Worm (Caenorhabditis elegans) whole organism, mixed stage, embryonic: Measurements from ENCODE around the gene phy-2.

ENCODE experiments used
- M03D4.4 ChIP-seq: sonication (generic microtip); optimal IDR thresholded peaks from 2 replicates; lab custom pipeline; 2017; ENCODE audit warnings: mild to moderate bottlenecking, missing genetic modification characterization, missing compliant biosample characterization
- bed-3 ChIP-seq: fragments of 200-800 bp; sonication (Bioruptor generic); optimal IDR thresholded peaks from 3 replicates; lab custom pipeline; 2018; ENCODE audit warnings: mild to moderate bottlenecking, missing genetic modification characterization, moderate library complexity, missing compliant biosample characterization
- blmp-1 ChIP-seq: fragments of 150-350 bp; optimal IDR thresholded peaks from 2 replicates; lab custom pipeline; 2014; ENCODE audit warnings: missing biosample characterization, missing genetic modification characterization
- ceh-39 ChIP-seq: fragments of 150-350 bp; optimal IDR thresholded peaks from 2 replicates; lab custom pipeline; 2014; ENCODE audit warnings: missing biosample characterization, missing genetic modification characterization
- ceh-43 ChIP-seq: fragments of 200-800 bp; sonication (Bioruptor generic); optimal IDR thresholded peaks from 2 replicates; lab custom pipeline; 2018; ENCODE audit warnings: mild to moderate bottlenecking, missing genetic modification characterization, moderate library complexity, missing compliant biosample characterization
- ceh-83 ChIP-seq: fragments of 200-800 bp; sonication (Bioruptor generic); optimal IDR thresholded peaks from 2 replicates; lab custom pipeline; 2018; ENCODE audit warnings: mild to moderate bottlenecking, missing genetic modification characterization, missing compliant biosample characterization
- ces-1 ChIP-seq: fragments of 150-350 bp; optimal IDR thresholded peaks from 2 replicates; lab custom pipeline; 2014; ENCODE audit warnings: missing biosample characterization, missing genetic modification reagents, missing genetic modification characterization
- cnd-1 ChIP-seq: fragments of 200-800 bp; sonication (Bioruptor generic); optimal IDR thresholded peaks from 2 replicates; lab custom pipeline; 2018; ENCODE audit warnings: mild to moderate bottlenecking, missing genetic modification characterization, missing compliant biosample characterization
- drap-1 ChIP-seq: fragments of 200-800 bp; sonication (Bioruptor generic); optimal IDR thresholded peaks from 3 replicates; lab custom pipeline; 2018; ENCODE audit warnings: mild to moderate bottlenecking, missing genetic modification characterization, missing compliant biosample characterization
- elt-1 ChIP-seq: sonication (generic microtip); optimal IDR thresholded peaks from 2 replicates; lab custom pipeline; 2017; ENCODE audit warnings: missing genetic modification characterization, mild to moderate bottlenecking, missing compliant biosample characterization, antibody characterized with exemption, moderate library complexity, borderline replicate concordance; ENCODE audit not compliant: insufficient read depth
- elt-3 ChIP-seq: fragments of 150-350 bp; optimal IDR thresholded peaks from 2 replicates; lab custom pipeline; 2014; ENCODE audit warnings: missing biosample characterization, missing genetic modification characterization
- flh-1 ChIP-seq: fragments of 200-800 bp; sonication (Bioruptor generic); optimal IDR thresholded peaks from 2 replicates; lab custom pipeline; 2018; ENCODE audit warnings: mild to moderate bottlenecking, missing genetic modification characterization, moderate library complexity, missing compliant biosample characterization
- ham-2 ChIP-seq: fragments of 200-800 bp; sonication (Bioruptor generic); optimal IDR thresholded peaks from 2 replicates; lab custom pipeline; 2018; ENCODE audit warnings: mild to moderate bottlenecking, missing genetic modification characterization, missing compliant biosample characterization
- hlh-1 ChIP-seq: fragments of 150-350 bp; optimal IDR thresholded peaks from 2 replicates; lab custom pipeline; 2014; ENCODE audit warnings: missing biosample characterization, missing genetic modification reagents, missing genetic modification characterization
- lin-13 ChIP-seq: fragments of 150-350 bp; optimal IDR thresholded peaks from 2 replicates; lab custom pipeline; 2014; ENCODE audit warnings: missing biosample characterization, missing genetic modification characterization
- lin-32 ChIP-seq: fragments of 200-800 bp; sonication (Bioruptor generic); optimal IDR thresholded peaks from 2 replicates; lab custom pipeline; 2018; ENCODE audit warnings: mild to moderate bottlenecking, missing genetic modification characterization, missing compliant biosample characterization
- lsy-2 ChIP-seq: fragments of 150-350 bp; optimal IDR thresholded peaks from 2 replicates; lab custom pipeline; 2014; ENCODE audit warnings: missing biosample characterization, missing genetic modification characterization
- mab-5 ChIP-seq: fragments of 150-350 bp; optimal IDR thresholded peaks from 2 replicates; lab custom pipeline; 2014; ENCODE audit warnings: missing biosample characterization, missing genetic modification characterization
- mep-1 ChIP-seq: fragments of 150-350 bp; optimal IDR thresholded peaks from 2 replicates; lab custom pipeline; 2017; ENCODE audit warnings: missing biosample characterization, missing genetic modification reagents, missing genetic modification characterization, inconsistent platforms
- mls-2 ChIP-seq: sonication (generic microtip); optimal IDR thresholded peaks from 2 replicates; lab custom pipeline; 2016; ENCODE audit warnings: mild to moderate bottlenecking, missing genetic modification characterization, moderate library complexity, missing compliant biosample characterization
- nhr-12 ChIP-seq: fragments of 150-350 bp; optimal IDR thresholded peaks from 2 replicates; lab custom pipeline; 2014; ENCODE audit warnings: missing biosample characterization, missing genetic modification characterization
- nhr-2 ChIP-seq: fragments of 150-350 bp; optimal IDR thresholded peaks from 2 replicates; lab custom pipeline; 2014; ENCODE audit warnings: missing biosample characterization, missing genetic modification characterization
- nhr-237 ChIP-seq: fragments of 150-350 bp; optimal IDR thresholded peaks from 2 replicates; lab custom pipeline; 2014; ENCODE audit warnings: missing biosample characterization, missing genetic modification characterization
- nhr-28 ChIP-seq: fragments of 150-350 bp; optimal IDR thresholded peaks from 2 replicates; lab custom pipeline; 2014; ENCODE audit warnings: missing biosample characterization, missing genetic modification characterization
- nhr-76 ChIP-seq: sonication (generic microtip); optimal IDR thresholded peaks from 2 replicates; lab custom pipeline; 2017; ENCODE audit warnings: missing biosample characterization, missing genetic modification characterization
- pha-4 ChIP-seq: fragments of 150-350 bp; optimal IDR thresholded peaks from 2 replicates; lab custom pipeline; 2018; ENCODE audit warnings: missing biosample characterization, missing genetic modification reagents, missing genetic modification characterization
- sem-2 ChIP-seq: fragments of 200-800 bp; sonication (Bioruptor generic); optimal IDR thresholded peaks from 2 replicates; lab custom pipeline; 2018; ENCODE audit warnings: mild to moderate bottlenecking, missing genetic modification characterization, missing compliant biosample characterization
- snpc-4 ChIP-seq: fragments of 150-350 bp; optimal IDR thresholded peaks from 2 replicates; lab custom pipeline; 2014; ENCODE audit warnings: missing biosample characterization, missing genetic modification characterization
- sptf-1 ChIP-seq: sonication (generic microtip); optimal IDR thresholded peaks from 2 replicates; lab custom pipeline; 2017; ENCODE audit warnings: mild to moderate bottlenecking, missing genetic modification characterization, moderate library complexity, missing compliant biosample characterization
- tbx-8 ChIP-seq: fragments of 200-800 bp; sonication (Bioruptor generic); optimal IDR thresholded peaks from 2 replicates; lab custom pipeline; 2018; ENCODE audit warnings: mild to moderate bottlenecking, missing genetic modification characterization, moderate library complexity, missing compliant biosample characterization
- unc-120 ChIP-seq: sonication (generic microtip); optimal IDR thresholded peaks from 2 replicates; lab custom pipeline; 2017; ENCODE audit warnings: missing genetic modification characterization, missing compliant biosample characterization; ENCODE audit not compliant: poor library complexity, severe bottlenecking
- unc-39 ChIP-seq: fragments of 150-350 bp; optimal IDR thresholded peaks from 2 replicates; lab custom pipeline; 2014; ENCODE audit warnings: missing biosample characterization, missing genetic modification characterization
- unc-62 ChIP-seq: fragments of 150-350 bp; optimal IDR thresholded peaks from 2 replicates; lab custom pipeline; 2014; ENCODE audit warnings: missing biosample characterization, missing genetic modification reagents, missing genetic modification characterization
- zip-8 ChIP-seq: fragments of 150-350 bp; optimal IDR thresholded peaks from 2 replicates; lab custom pipeline; 2014; ENCODE audit warnings: missing biosample characterization, missing genetic modification characterization
- ztf-11 ChIP-seq: fragments of 150-350 bp; optimal IDR thresholded peaks from 2 replicates; lab custom pipeline; 2014; ENCODE audit warnings: missing biosample characterization, missing genetic modification characterization

phy-2 gene

DNA sequence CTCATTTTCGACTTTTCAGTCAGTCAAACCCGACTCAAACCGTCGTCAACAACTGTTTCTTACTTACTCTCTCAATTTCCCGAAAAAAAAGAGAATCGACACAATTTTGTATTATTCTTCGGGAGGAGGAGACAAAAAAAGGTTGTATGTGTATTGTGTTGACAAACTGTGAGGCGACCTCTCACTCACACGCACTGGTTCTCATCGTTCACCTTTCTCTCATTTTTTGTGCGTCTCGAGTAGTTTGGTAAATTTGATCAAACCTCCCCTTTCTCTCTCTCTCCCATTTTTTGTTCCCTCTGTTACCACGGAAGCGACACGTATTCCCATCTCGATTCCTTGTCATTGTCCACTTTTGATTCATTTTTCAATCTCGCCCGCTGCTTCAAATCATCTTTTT lies 17.0 kb downstream of the phy-2 start:
- TF ChIP-seq nhr-2 (no peak), nhr-28 (no peak), lsy-2 (tag; lab: Kevin White, UChicago) (no peak), bed-3 (no peak), ztf-11 (tag; lab: Kevin White, UChicago) (no peak), mab-5 (tag; lab: Kevin White, UChicago) (no peak), ceh-39 (no peak), cnd-1 (no peak), nhr-237 (tag; lab: Kevin White, UChicago) (no peak)

DNA sequence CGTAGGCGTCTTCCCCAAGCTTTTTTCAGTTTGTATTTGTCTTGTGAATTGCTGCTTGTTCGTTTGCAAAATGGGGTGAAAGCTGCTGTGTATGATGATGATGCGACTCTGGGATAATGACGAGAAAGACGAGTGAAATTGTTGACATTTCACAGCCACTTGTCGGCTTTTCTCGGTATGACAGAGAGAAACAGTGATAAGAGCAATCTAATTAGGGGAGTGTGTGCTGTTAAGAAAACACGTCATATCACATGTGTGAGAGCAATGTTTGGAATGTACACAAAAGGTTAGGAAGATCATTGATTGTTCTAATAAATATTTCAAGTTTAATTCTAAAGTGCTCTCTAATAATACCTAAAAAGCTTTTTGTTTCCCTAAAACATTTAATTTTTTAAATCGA lies 18.1 kb downstream of the phy-2 start:
- TF ChIP-seq elt-1 (tag; lab: Kevin White, UChicago) (no peak), M03D4.4 (tag; lab: Kevin White, UChicago) (no peak), nhr-12 (tag; lab: Kevin White, UChicago) (no peak), mab-5 (tag; lab: Kevin White, UChicago) (no peak)

DNA sequence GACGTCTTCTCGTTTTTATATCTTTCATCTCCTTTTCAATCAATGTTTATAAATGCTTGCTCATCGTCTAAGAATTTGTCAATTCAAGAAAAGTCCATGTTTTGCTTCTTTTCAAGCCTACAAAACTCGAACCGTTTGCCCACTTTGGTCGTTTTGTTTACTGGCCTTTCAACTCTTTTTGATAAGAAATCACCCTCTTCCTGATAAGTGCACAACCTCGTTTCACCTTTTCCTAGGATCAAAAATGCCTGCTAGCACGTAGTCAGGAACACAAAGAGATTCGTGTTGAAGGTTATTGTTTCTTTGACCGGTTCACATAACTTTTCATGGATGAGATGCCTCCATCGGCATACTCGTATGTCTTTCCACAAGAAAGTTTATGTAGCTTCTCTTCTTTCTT lies 19.2 kb downstream of the phy-2 start:
- TF ChIP-seq unc-39 (no peak), ces-1 (GFP tag; lab: Kevin White, UChicago) (no peak), nhr-2 (no peak), lin-13 (tag; lab: Kevin White, UChicago) (no peak), hlh-1 (tag; lab: Kevin White, UChicago) (no peak), bed-3 (no peak), lsy-2 (tag; lab: Kevin White, UChicago) (no peak), mab-5 (tag; lab: Kevin White, UChicago) (no peak), pha-4 (tag; lab: Kevin White, UChicago) (no peak), unc-120 (tag; lab: Kevin White, UChicago) (no peak), snpc-4 (tag; lab: Kevin White, UChicago) (no peak), nhr-28 (no peak), lin-32 (GFP tag; lab: Kevin White, UChicago) (no peak), blmp-1 (tag; lab: Kevin White, UChicago) (no peak), ceh-39 (no peak), tbx-8 (GFP tag; lab: Kevin White, UChicago) (no peak), ham-2 (no peak), flh-1 (GFP tag; lab: Kevin White, UChicago) (no peak), elt-3 (no peak)

DNA sequence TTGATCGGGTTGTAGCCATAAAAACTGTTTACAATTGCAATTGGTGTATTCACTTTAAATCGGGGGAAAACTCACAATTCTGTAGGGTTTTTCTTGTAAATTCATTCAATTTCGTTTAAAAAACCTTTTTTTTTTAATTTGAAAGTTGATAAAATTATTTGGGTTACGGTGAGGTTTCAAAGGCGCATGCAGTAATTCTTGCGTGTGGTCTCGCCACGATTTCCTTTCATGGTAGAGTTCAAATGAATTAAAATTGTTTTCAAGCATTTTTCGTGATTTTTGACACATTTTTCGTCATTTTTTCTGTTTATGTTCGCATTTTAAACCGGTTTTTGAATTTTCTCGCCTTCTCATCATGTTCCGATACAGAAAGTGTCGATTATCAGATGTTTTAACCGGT lies 21.1 kb downstream of the phy-2 start:
- no peak for TF ChIP-seq mls-2
- TF ChIP-seq sptf-1 (tag; lab: Kevin White, UChicago), result no peak
- no peak for TF ChIP-seq nhr-76 (tag; lab: Kevin White, UChicago)
- TF ChIP-seq blmp-1 (tag; lab: Kevin White, UChicago), result no peak
- no peak for TF ChIP-seq pha-4 (tag; lab: Kevin White, UChicago)
- no peak for TF ChIP-seq mep-1 (tag; lab: Kevin White, UChicago)
- TF ChIP-seq cnd-1, result no peak
- no peak for TF ChIP-seq zip-8 (tag; lab: Kevin White, UChicago)
- no peak for TF ChIP-seq ceh-39
- TF ChIP-seq tbx-8 (GFP tag; lab: Kevin White, UChicago), result no peak
- TF ChIP-seq unc-39, result no peak
- TF ChIP-seq ceh-43, result no peak
- TF ChIP-seq sem-2 (GFP tag; lab: Kevin White, UChicago), result no peak
- no peak for TF ChIP-seq unc-120 (tag; lab: Kevin White, UChicago)
- TF ChIP-seq lsy-2 (tag; lab: Kevin White, UChicago), result no peak
- no peak for TF ChIP-seq ham-2
- no peak for TF ChIP-seq ceh-83 (GFP tag; lab: Kevin White, UChicago)
- TF ChIP-seq elt-3, result no peak

DNA sequence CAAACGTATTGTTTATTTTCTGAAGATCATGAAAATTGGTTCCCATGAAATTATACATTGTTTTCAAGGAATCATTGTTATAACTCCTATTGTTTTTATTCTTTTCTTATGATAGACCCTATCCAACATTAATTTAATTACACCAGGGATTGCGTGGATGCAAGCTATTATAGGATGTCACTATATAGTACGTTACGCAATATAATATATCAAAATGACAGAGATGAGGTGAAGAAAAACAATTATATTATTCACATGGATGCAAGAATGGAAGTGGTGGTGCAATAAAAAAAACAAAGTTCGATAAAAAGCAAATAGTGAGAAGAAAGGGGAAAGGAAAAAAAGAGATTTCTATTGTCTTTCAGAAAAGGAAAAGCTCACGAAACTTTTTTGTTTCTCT lies 22.4 kb downstream of the phy-2 start:
- TF ChIP-seq ces-1 (GFP tag; lab: Kevin White, UChicago) (no peak), lin-32 (GFP tag; lab: Kevin White, UChicago) (no peak), nhr-2 (peak; percentile 69), cnd-1 (no peak), drap-1 (GFP tag; lab: Kevin White, UChicago) (no peak), unc-62 (no peak), elt-1 (tag; lab: Kevin White, UChicago) (no peak), M03D4.4 (tag; lab: Kevin White, UChicago) (no peak), ceh-43 (peak; percentile 18), bed-3 (no peak), mls-2 (no peak), zip-8 (tag; lab: Kevin White, UChicago) (peak; percentile 93), ceh-83 (GFP tag; lab: Kevin White, UChicago) (no peak), nhr-12 (tag; lab: Kevin White, UChicago) (no peak), elt-3 (no peak)
